Fruit fly (Drosophila melanogaster): ENCODE data around the gene ND-ACP.

Gene ND-ACP

DNA sequence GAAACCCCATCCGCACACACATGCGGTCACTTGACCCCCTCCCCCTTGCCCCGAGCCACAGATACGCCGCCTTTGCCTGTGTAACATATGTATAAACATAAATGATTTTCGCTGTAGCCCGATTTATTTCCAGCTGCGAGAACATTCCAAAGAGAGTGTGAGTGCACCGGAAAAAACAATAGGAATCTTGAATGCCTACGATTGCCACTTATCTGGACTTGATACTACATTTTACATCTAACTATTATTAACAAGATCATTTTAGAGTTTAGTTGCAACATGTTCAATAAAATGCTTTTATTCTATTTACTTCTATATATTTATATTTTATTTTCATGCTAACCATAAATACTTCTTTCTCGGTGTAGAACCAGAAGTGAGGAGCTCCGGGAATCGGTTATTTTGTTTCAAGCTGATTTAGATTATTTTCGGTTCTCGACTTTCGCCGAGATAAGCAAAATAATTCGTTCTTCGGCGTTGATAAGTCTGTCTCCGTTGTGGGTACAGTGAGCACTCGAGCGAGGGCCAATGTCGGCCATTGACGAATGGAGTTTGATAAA is 29.6 kb upstream of the ND-ACP start (continued):
- TF ChIP-seq sc (optimal IDR thresholded peaks at IDR 0.05), result no peak
- peak; percentile 79 for TF ChIP-seq sc (GFP tag; optimal IDR thresholded peaks at IDR 0.05)
- TF ChIP-seq CG18476 (GFP tag; optimal IDR thresholded peaks at IDR 0.05), result peak; percentile 69
- TF ChIP-seq nmo (GFP tag; optimal IDR thresholded peaks at IDR 0.05), result peak; percentile 90
- TF ChIP-seq Sin3A (optimal IDR thresholded peaks at IDR 0.05), result no peak
- TF ChIP-seq CG13123 (GFP tag; optimal IDR thresholded peaks at IDR 0.05), result peak; percentile 42
- no peak for TF ChIP-seq fu2 (GFP tag; optimal IDR thresholded peaks at IDR 0.05)
- peak; percentile 67 for TF ChIP-seq CG12299 (tag; optimal IDR thresholded peaks at IDR 0.05)
- TF ChIP-seq Opbp (GFP tag; IDR thresholded peaks at IDR 0.05; ENCODE audit: partially characterized antibody), result no peak
- TF ChIP-seq seq (GFP tag; IDR thresholded peaks at IDR 0.05), result peak; percentile 52; the same call in 1 of the 2 replicates
- no peak for TF ChIP-seq ato (GFP tag; IDR thresholded peaks at IDR 0.05; ENCODE audit: partially characterized antibody)
- TF ChIP-seq kni (GFP tag; optimal IDR thresholded peaks at IDR 0.05), result peak; percentile 42
- no peak for TF ChIP-seq CG17912 (GFP tag; optimal IDR thresholded peaks at IDR 0.05)
- no peak for TF ChIP-seq CkIIα-i1 (GFP tag; IDR thresholded peaks at IDR 0.05)
- TF ChIP-seq pnt (GFP tag; optimal IDR thresholded peaks at IDR 0.05), result peak; percentile 2
- TF ChIP-seq nau (GFP tag; optimal IDR thresholded peaks at IDR 0.05), result no peak
- TF ChIP-seq CG12744 (GFP tag; optimal IDR thresholded peaks at IDR 0.05), result no peak
- no peak for TF ChIP-seq Sox102F (GFP tag; optimal IDR thresholded peaks at IDR 0.05)
- peak; percentile 1 for TF ChIP-seq pfk (GFP tag; optimal IDR thresholded peaks at IDR 0.05)
- TF ChIP-seq CG1603 (tag; optimal IDR thresholded peaks at IDR 0.05), result peak; percentile 31
- TF ChIP-seq CG34376 (GFP tag; optimal IDR thresholded peaks at IDR 0.05), result peak; percentile 81
- peak; percentile 73 for TF ChIP-seq CG4820 (GFP tag; optimal IDR thresholded peaks at IDR 0.05)
- no peak for TF ChIP-seq sima (GFP tag; optimal IDR thresholded peaks at IDR 0.05)
- peak; percentile 82 for TF ChIP-seq CG30403 (GFP tag; optimal IDR thresholded peaks at IDR 0.05)
- TF ChIP-seq CG3281 (GFP tag; optimal IDR thresholded peaks at IDR 0.05), result peak; percentile 84
- peak; percentile 80; the same call in 2 of the 3 replicates for TF ChIP-seq gce (GFP tag; IDR thresholded peaks at IDR 0.05)
- no peak for TF ChIP-seq Doc2 (GFP tag; IDR thresholded peaks at IDR 0.05)
- peak; percentile 68 for TF ChIP-seq CG9932 (GFP tag; IDR thresholded peaks at IDR 0.05)
- peak; percentile 79 for TF ChIP-seq tgo (GFP tag; IDR thresholded peaks at IDR 0.05)
- no peak for TF ChIP-seq tio (GFP tag; optimal IDR thresholded peaks at IDR 0.05)
- TF ChIP-seq CG11560 (tag; IDR thresholded peaks at IDR 0.05), result 0 out of 3 replicates have a peak, but pooled peaks have one; percentile 48
- TF ChIP-seq onecut (GFP tag; IDR thresholded peaks at IDR 0.05), result peak; percentile 64
- peak; percentile 62 for TF ChIP-seq CG6272 (GFP tag; IDR thresholded peaks at IDR 0.05)
- no peak for TF ChIP-seq Hmx (GFP tag; optimal IDR thresholded peaks at IDR 0.05)
- TF ChIP-seq CG16815 (GFP tag; optimal IDR thresholded peaks at IDR 0.05), result peak; percentile 76
- TF ChIP-seq Camta (GFP tag; optimal IDR thresholded peaks at IDR 0.05), result peak; percentile 38
- peak; percentile 51 for TF ChIP-seq Gug (GFP tag; IDR thresholded peaks at IDR 0.05)
- peak; percentile 43 for TF ChIP-seq CG15514 (GFP tag; optimal IDR thresholded peaks at IDR 0.05)
- TF ChIP-seq vfl (GFP tag; optimal IDR thresholded peaks at IDR 0.05), result peak; percentile 18
- TF ChIP-seq CG13775 (GFP tag; optimal IDR thresholded peaks at IDR 0.05), result peak; percentile 72
- no peak for TF ChIP-seq CG7271 (tag; optimal IDR thresholded peaks at IDR 0.05)
- peak; percentile 61 for TF ChIP-seq Lhr (GFP tag; optimal IDR thresholded peaks at IDR 0.05)
- TF ChIP-seq CG18011 (GFP tag; optimal IDR thresholded peaks at IDR 0.05), result peak; percentile 28
- TF ChIP-seq az2 (GFP tag; optimal IDR thresholded peaks at IDR 0.05), result peak; percentile 75
- TF ChIP-seq prd (optimal IDR thresholded peaks at IDR 0.05), result no peak
- TF ChIP-seq prd (GFP tag; IDR thresholded peaks at IDR 0.05), result peak; percentile 89
- no peak for TF ChIP-seq slou (GFP tag; optimal IDR thresholded peaks at IDR 0.05)
- no peak for TF ChIP-seq hth (optimal IDR thresholded peaks at IDR 0.05)
- peak; percentile 26 for TF ChIP-seq tup (GFP tag; optimal IDR thresholded peaks at IDR 0.05)
- no peak for TF ChIP-seq sna (GFP tag; IDR thresholded peaks at IDR 0.05; ENCODE audit: partially characterized antibody)
- TF ChIP-seq CG5180 (GFP tag; optimal IDR thresholded peaks at IDR 0.05), result no peak
